Fruit fly (Drosophila melanogaster) whole organism, pupa: ENCODE results near the gene swm.

Experiments used
- CG10348 ChIP-seq: fragments of 200-800 bp; sonication (Bioruptor generic); IDR thresholded peaks from 2 replicates; pipeline ENCODE4 v1.3.6; 2022; ENCODE audit warnings: missing biosample characterization, missing genetic modification characterization
- CG12605 ChIP-seq: fragments of 200-800 bp; sonication (Bioruptor generic); IDR thresholded peaks from 2 replicates; pipeline ENCODE4 v1.3.6; 2022; ENCODE audit warnings: missing biosample characterization, missing genetic modification characterization
- CG14655 ChIP-seq: fragments of 200-800 bp; sonication (Bioruptor generic); optimal IDR thresholded peaks from 3 replicates; lab custom pipeline; 2017; ENCODE audit warnings: mild to moderate bottlenecking, missing biosample characterization, missing genetic modification reagents, missing genetic modification characterization
- CG17806 ChIP-seq: fragments of 200-800 bp; sonication (Bioruptor generic); optimal IDR thresholded peaks from 2 replicates; lab custom pipeline; 2018; ENCODE audit warnings: missing biosample characterization, mild to moderate bottlenecking, missing genetic modification characterization, moderate library complexity
- CG34367 ChIP-seq: fragments of 200-800 bp; sonication (Bioruptor generic); optimal IDR thresholded peaks from 2 replicates; lab custom pipeline; 2018; ENCODE audit warnings: missing biosample characterization, mild to moderate bottlenecking, missing genetic modification characterization
- CG8301 ChIP-seq: fragments of 200-800 bp; sonication (Bioruptor generic); optimal IDR thresholded peaks from 2 replicates; lab custom pipeline; 2018; ENCODE audit warnings: missing biosample characterization, mild to moderate bottlenecking, missing genetic modification characterization
- CG9948 ChIP-seq: fragments of 200-800 bp; sonication (Bioruptor generic); optimal IDR thresholded peaks from 2 replicates; lab custom pipeline; 2018; ENCODE audit warnings: missing biosample characterization, mild to moderate bottlenecking, missing genetic modification characterization, moderate library complexity
- D1 ChIP-seq: fragments of 200-800 bp; sonication (Bioruptor generic); optimal IDR thresholded peaks from 2 replicates; lab custom pipeline; 2018; ENCODE audit warnings: missing biosample characterization, mild to moderate bottlenecking, missing genetic modification characterization, moderate library complexity
- EcR ChIP-seq: fragments of 200-800 bp; sonication (Bioruptor generic); optimal IDR thresholded peaks from 3 replicates; lab custom pipeline; 2019; ENCODE audit warnings: missing biosample characterization, missing genetic modification characterization, mild to moderate bottlenecking, moderate library complexity, missing genetic modification reagents
- Ets98B ChIP-seq: fragments of 200-800 bp; sonication (Bioruptor generic); IDR thresholded peaks from 2 replicates; pipeline ENCODE4 v1.3.6; 2022; ENCODE audit warnings: missing biosample characterization, missing genetic modification characterization
- Pif1B ChIP-seq: fragments of 200-800 bp; sonication (Bioruptor generic); optimal IDR thresholded peaks from 3 replicates; lab custom pipeline; 2016; ENCODE audit warnings: missing biosample characterization, missing genetic modification characterization
- Snoo ChIP-seq: fragments of 200-800 bp; sonication (Bioruptor generic); optimal IDR thresholded peaks from 3 replicates; lab custom pipeline; 2017; ENCODE audit warnings: missing biosample characterization, mild to moderate bottlenecking, missing genetic modification characterization, inconsistent platforms
- gl ChIP-seq: fragments of 200-800 bp; sonication (Bioruptor generic); optimal IDR thresholded peaks from 2 replicates; lab custom pipeline; 2018; ENCODE audit warnings: missing biosample characterization, mild to moderate bottlenecking, missing genetic modification characterization
- rn ChIP-seq: fragments of 200-800 bp; sonication (Bioruptor generic); IDR thresholded peaks from 2 replicates; pipeline ENCODE4 v1.3.6; 2022; ENCODE audit warnings: missing biosample characterization, missing genetic modification characterization

DNA sequence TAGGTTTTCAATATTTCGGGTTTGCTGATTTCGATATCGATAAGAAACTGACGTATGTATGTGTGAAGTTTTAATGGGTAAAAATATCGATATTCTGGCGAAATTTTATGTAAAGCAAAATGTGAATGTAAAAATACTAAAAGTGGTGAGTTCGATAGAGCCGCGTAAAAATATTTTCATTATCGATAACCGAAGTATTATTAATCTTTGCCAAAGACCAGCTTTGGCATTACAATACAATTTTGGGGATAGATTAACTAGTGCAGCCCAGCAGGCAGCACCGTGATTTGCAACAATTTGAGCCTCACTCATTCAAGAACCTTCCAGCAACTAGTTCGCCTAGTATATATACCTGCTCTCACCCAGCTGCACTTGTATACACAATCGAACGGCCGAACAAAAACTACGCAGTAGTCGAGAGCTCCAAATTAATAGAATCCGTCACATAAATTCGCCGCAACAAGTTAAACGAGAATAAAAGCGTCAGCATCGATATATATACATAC, 49.3 kb downstream of the swm start:
- TF ChIP-seq gl (tag; lab: Kevin White, UChicago), result no peak
- no peak for TF ChIP-seq CG10348 (GFP tag; lab: Robert Waterston, UW)
- TF ChIP-seq CG8301 (tag; lab: Kevin White, UChicago), result no peak
- no peak for TF ChIP-seq Pif1B
- no peak for TF ChIP-seq rn (GFP tag; lab: Robert Waterston, UW)
- TF ChIP-seq D1 (tag; lab: Kevin White, UChicago), result no peak
- TF ChIP-seq CG34367 (tag; lab: Kevin White, UChicago), result no peak
- TF ChIP-seq Snoo, result no peak
- no peak for TF ChIP-seq CG9948 (tag; lab: Kevin White, UChicago)
- peak; percentile 17; the same call in 1 of the 2 replicates for TF ChIP-seq CG12605 (GFP tag; lab: Robert Waterston, UW)
- no peak for TF ChIP-seq CG14655 (GFP tag; lab: Kevin White, UChicago)
- TF ChIP-seq Ets98B (GFP tag; lab: Robert Waterston, UW), result 0 out of 2 replicates have a peak, but pooled peaks have one; percentile 7
- no peak for TF ChIP-seq CG17806 (tag; lab: Kevin White, UChicago)
- TF ChIP-seq EcR (GFP tag; lab: Kevin White, UChicago), result no peak
